Fruit fly (Drosophila melanogaster) whole organism, adult: ENCODE data around the gene CG9521.

Experiments used
- CG11617 ChIP-seq: fragments of 200-800 bp; sonication (Bioruptor generic); optimal IDR thresholded peaks from 2 replicates; lab custom pipeline; 2017; ENCODE audit warnings: mild to moderate bottlenecking, missing biosample characterization, missing genetic modification reagents, missing genetic modification characterization
- CG12768 ChIP-seq: fragments of 200-800 bp; sonication (Bioruptor generic); optimal IDR thresholded peaks from 2 replicates; lab custom pipeline; 2017; ENCODE audit warnings: missing biosample characterization, missing genetic modification characterization, mild to moderate bottlenecking, moderate library complexity, missing genetic modification reagents
- CG1620 ChIP-seq: fragments of 200-800 bp; sonication (Bioruptor generic); optimal IDR thresholded peaks from 2 replicates; lab custom pipeline; 2016; ENCODE audit warnings: missing biosample characterization, missing genetic modification characterization
- CG5204 ChIP-seq: fragments of 200-800 bp; sonication (Bioruptor generic); optimal IDR thresholded peaks from 2 replicates; lab custom pipeline; 2016; ENCODE audit warnings: missing biosample characterization, missing genetic modification characterization
- CG7045 ChIP-seq: fragments of 200-800 bp; sonication (Bioruptor generic); optimal IDR thresholded peaks from 2 replicates; lab custom pipeline; 2017; ENCODE audit warnings: missing biosample characterization, mild to moderate bottlenecking, missing genetic modification characterization
- CG7101 ChIP-seq: fragments of 200-800 bp; sonication (Bioruptor generic); optimal IDR thresholded peaks from 2 replicates; lab custom pipeline; 2018; ENCODE audit warnings: missing biosample characterization, mild to moderate bottlenecking, missing genetic modification characterization, moderate library complexity
- Clk ChIP-seq: fragments of 200-800 bp; sonication (Bioruptor generic); optimal IDR thresholded peaks from 2 replicates; lab custom pipeline; 2017; ENCODE audit warnings: missing biosample characterization, missing genetic modification characterization
- Mnt ChIP-seq: fragments of 200-800 bp; sonication (Bioruptor generic); optimal IDR thresholded peaks from 2 replicates; lab custom pipeline; 2016; ENCODE audit warnings: missing biosample characterization, mild to moderate bottlenecking, missing genetic modification characterization
- bab1 ChIP-seq: fragments of 200-800 bp; sonication (Bioruptor generic); optimal IDR thresholded peaks from 3 replicates; lab custom pipeline; 2019; ENCODE audit warnings: missing biosample characterization, mild to moderate bottlenecking, missing genetic modification characterization, moderate library complexity
- cic ChIP-seq: fragments of 200-800 bp; sonication (Bioruptor generic); optimal IDR thresholded peaks from 2 replicates; lab custom pipeline; 2017; ENCODE audit warnings: missing biosample characterization, mild to moderate bottlenecking, missing genetic modification characterization, moderate library complexity
- kay ChIP-seq: fragments of 200-800 bp; sonication (Bioruptor generic); peaks from one replicate; lab custom pipeline; 2016; ENCODE audit warnings: missing biosample characterization, missing genetic modification characterization, borderline replicate concordance
- ovo ChIP-seq: fragments of 200-800 bp; sonication (Bioruptor generic); optimal IDR thresholded peaks from 2 replicates; lab custom pipeline; 2016; ENCODE audit warnings: missing biosample characterization, missing genetic modification characterization
- tj ChIP-seq: fragments of 200-800 bp; sonication (Bioruptor generic); optimal IDR thresholded peaks from 3 replicates; lab custom pipeline; 2017; ENCODE audit warnings: missing biosample characterization, mild to moderate bottlenecking, missing genetic modification characterization, moderate library complexity
- toe ChIP-seq: fragments of 200-800 bp; sonication (Bioruptor generic); optimal IDR thresholded peaks from 2 replicates; lab custom pipeline; 2016; ENCODE audit warnings: missing biosample characterization, missing genetic modification characterization

DNA sequence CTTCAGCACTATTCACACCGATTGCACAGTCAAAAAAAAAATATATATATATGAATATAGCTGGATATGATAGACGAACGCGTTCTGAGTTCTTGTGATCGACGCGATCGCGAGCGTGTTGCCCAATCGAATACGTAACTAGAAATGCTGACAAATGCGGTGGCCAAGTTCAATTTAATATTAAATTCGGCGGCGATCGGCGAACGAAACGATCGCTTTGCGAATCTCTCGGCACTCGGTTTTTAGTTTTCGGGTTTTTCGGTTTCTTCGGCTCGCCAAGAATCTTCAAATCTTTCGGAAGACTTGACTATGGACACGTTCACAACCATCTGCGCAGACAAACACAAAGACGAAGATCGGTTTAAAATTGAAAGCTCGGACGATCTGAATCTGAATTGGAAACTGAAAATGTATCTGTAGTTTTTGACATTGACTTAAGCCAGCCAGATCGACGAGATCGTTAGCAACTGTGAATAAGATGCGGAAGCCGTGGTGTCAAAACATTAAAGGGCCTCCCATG is at the start of gene CG9521:
- TF ChIP-seq cic (GFP tag; lab: Kevin White, UChicago): no peak
- no peak for TF ChIP-seq CG1620 (GFP tag; lab: Kevin White, UChicago)
- TF ChIP-seq kay (GFP tag; lab: Kevin White, UChicago): no peak
- TF ChIP-seq CG12768 (GFP tag; lab: Kevin White, UChicago): no peak
- TF ChIP-seq toe (GFP tag; lab: Kevin White, UChicago): no peak
- no peak for TF ChIP-seq Clk
- no peak for TF ChIP-seq CG7045
- TF ChIP-seq ovo (GFP tag; lab: Kevin White, UChicago): no peak
- no peak for TF ChIP-seq tj (GFP tag; lab: Kevin White, UChicago)
- TF ChIP-seq CG7101 (tag; lab: Kevin White, UChicago): no peak
- TF ChIP-seq CG11617 (GFP tag; lab: Kevin White, UChicago): no peak
- no peak for TF ChIP-seq bab1 (GFP tag; lab: Kevin White, UChicago)
- TF ChIP-seq Mnt (GFP tag; lab: Kevin White, UChicago): no peak
- no peak for TF ChIP-seq CG5204
